Worm (Caenorhabditis elegans): ENCODE results near the gene T22G5.3.

T22G5.3 gene

DNA sequence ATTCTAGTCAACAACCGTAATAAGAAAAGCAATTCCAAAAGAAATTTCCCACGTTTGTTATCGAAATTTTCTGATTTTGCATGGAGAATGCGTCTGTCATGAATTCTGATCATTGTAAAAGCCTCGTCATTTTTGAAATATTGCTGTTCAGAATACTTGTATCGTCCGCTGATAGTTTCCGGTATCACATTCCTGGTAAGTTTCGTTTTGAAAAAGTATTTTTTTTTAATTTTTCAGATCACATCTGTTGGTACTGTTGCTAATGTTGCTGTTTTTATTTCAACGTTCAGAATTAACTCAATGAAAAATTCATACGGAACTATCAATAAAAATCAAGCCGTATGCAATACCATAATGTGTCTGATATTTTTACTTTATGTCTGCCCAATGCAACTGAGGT, 39.8 kb upstream of the T22G5.3 start, which contains the start of gene srx-17:
TSS of gene srx-17 (plus strand) at position 301 of the 400 bp plus-strand sequence.
- TF ChIP-seq nhr-11 (tag; optimal IDR thresholded peaks at IDR 0.05) (no peak), nhr-6 (tag; optimal IDR thresholded peaks at IDR 0.05) (no peak), hlh-30 (tag; optimal IDR thresholded peaks at IDR 0.05; ENCODE audit: insufficient read depth) (no peak)

ce11 chrV:13843147-13843546, 37.6 kb upstream of the T22G5.3 start, which contains the start of gene srx-130:
Gene srx-130 (plus strand): TSS chrV:13843447.
- TF ChIP-seq ztf-7 (tag; optimal IDR thresholded peaks at IDR 0.05) (no peak), lin-13 (GFP tag; optimal IDR thresholded peaks at IDR 0.05) (no peak), ctbp-1 (GFP tag; IDR thresholded peaks at IDR 0.05) (no peak), rbr-2 (tag; optimal IDR thresholded peaks at IDR 0.05) (no peak), zfp-3 (GFP tag; conservative IDR thresholded peaks at IDR 0.05) (no peak), lin-38 (GFP tag; IDR thresholded peaks at IDR 0.05) (no peak), daf-12 (tag; optimal IDR thresholded peaks at IDR 0.05) (no peak), lin-29 (GFP tag; IDR thresholded peaks at IDR 0.05) (no peak), lin-1 (GFP tag; IDR thresholded peaks at IDR 0.05) (no peak), zip-2 (tag; optimal IDR thresholded peaks at IDR 0.05) (no peak), aly-2 (tag; optimal IDR thresholded peaks at IDR 0.05) (no peak)

DNA sequence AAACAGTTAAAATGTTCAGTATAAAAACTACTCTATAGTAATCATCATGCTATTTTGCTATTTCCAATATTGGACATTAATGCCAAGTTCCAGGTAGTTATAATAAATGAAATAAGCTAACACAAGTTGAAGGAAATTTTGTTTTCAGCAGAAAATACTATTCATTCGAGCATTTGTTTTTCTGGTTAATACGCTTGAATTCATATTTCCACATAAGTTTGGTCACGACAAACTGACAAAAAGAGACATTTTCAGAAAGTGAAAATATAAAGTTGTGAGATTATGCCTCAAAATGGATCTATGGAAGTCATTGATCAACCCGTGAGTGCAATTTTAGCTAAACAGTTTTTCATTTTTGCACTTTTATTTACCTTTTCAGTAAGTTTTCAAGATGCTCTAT, 35.6 kb upstream of the T22G5.3 start, which contains the start of gene srx-131:
TSS of gene srx-131 (plus strand) at position 301 of the 400 bp plus-strand sequence.
- no peak for TF ChIP-seq lin-13 (GFP tag; optimal IDR thresholded peaks at IDR 0.05)
- peak; percentile 33 for TF ChIP-seq aha-1 (tag)

DNA sequence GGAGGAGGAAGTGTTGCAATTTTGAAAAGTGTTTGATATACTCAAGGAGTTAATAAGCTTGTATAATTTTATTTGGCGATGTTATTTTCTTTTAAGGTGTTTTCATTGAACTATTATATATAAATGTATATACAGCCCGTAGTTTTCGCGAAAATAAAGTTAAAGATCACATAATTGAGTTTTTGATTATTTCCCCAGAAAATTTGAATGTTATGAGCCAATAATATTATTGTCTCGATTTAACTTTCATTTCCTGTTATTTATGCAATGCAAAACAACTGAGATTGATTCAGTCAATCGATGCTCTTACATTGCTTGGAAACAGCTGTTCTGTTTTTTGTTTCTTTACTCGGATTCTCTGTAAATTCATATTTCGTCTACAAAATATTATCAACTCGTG, 32.3 kb upstream of the T22G5.3 start, which contains the start of gene srx-133:
TSS of gene srx-133 (plus strand) at position 301 of the 400 bp plus-strand sequence.
- TF ChIP-seq aha-1 (tag) (peak; percentile 48), unc-62 (GFP tag; optimal IDR thresholded peaks at IDR 0.05 in 1 of 2) (no peak), unc-62 (tag; optimal IDR thresholded peaks at IDR 0.05) (no peak)

ce11 chrV:13850170-13850569, 30.5 kb upstream of the T22G5.3 start, which contains the start of gene hpx-2:
Gene hpx-2 (plus strand): TSS chrV:13850470.
- TF ChIP-seq nhr-25 (tag; optimal IDR thresholded peaks at IDR 0.05; ENCODE audit: borderline replicate concordance, insufficient read depth) (no peak), dmd-8 (GFP tag; IDR thresholded peaks at IDR 0.05) (no peak), nhr-76 (tag; optimal IDR thresholded peaks at IDR 0.05) (no peak), duxl-1 (tag; optimal IDR thresholded peaks at IDR 0.05; ENCODE audit: poor library complexity) (no peak), egl-43 (GFP tag; IDR thresholded peaks at IDR 0.05) (no peak), skn-1 (tag; optimal IDR thresholded peaks at IDR 0.05) (no peak), hmg-1.1 (GFP tag; IDR thresholded peaks at IDR 0.05) (no peak), ceh-28 (tag; optimal IDR thresholded peaks at IDR 0.05) (no peak), lin-29 (GFP tag; IDR thresholded peaks at IDR 0.05) (no peak), mdl-1 (tag; optimal IDR thresholded peaks at IDR 0.05) (no peak), nhr-28 (tag; optimal IDR thresholded peaks at IDR 0.05) (no peak), F49E8.2 (tag; optimal IDR thresholded peaks at IDR 0.05; ENCODE audit: borderline replicate concordance) (no peak), F10B5.3 (tag; optimal IDR thresholded peaks at IDR 0.05) (no peak), ctbp-1 (GFP tag; IDR thresholded peaks at IDR 0.05) (no peak)

DNA sequence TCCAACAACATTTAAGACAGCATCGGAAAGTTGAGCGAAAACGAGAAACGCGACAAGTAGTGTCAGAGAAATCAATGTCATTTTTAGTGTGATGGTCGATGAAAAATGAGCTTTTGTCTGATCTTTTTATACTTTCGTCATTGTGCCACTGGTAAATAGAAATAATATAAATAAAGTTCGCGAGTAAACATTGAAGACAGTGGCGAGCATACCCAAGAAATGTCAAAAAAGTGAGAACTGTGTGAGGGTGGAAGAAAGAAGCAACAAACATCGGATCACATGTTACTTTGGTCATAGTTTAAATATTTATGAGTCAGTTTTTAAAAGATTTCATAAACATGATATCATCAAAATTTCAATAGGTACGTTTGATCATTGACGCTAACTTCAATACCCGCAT, 26.4 kb upstream of the T22G5.3 start, which contains the start of gene ttr-21:
TSS of gene ttr-21 (minus strand) at position 100 of the 400 bp plus-strand sequence.
- TF ChIP-seq ceh-44 (GFP tag; IDR thresholded peaks at IDR 0.05) (no peak), ceh-32 (tag; optimal IDR thresholded peaks at IDR 0.05; ENCODE audit: poor library complexity) (no peak), hif-1 (tag; optimal IDR thresholded peaks at IDR 0.05) (no peak), tra-1 (GFP tag; IDR thresholded peaks at IDR 0.05) (no peak), F44E2.7 (GFP tag; IDR thresholded peaks at IDR 0.05) (no peak), lin-13 (GFP tag; optimal IDR thresholded peaks at IDR 0.05) (no peak)
